Fruit fly (Drosophila melanogaster) whole organism, adult: ENCODE data around the gene Dhrs4.

Experiments
- CG11617 ChIP-seq: fragments of 200-800 bp; sonication (Bioruptor generic); optimal IDR thresholded peaks from 2 replicates; lab custom pipeline; 2017; ENCODE audit warnings: mild to moderate bottlenecking, missing biosample characterization, missing genetic modification reagents, missing genetic modification characterization
- CG12768 ChIP-seq: fragments of 200-800 bp; sonication (Bioruptor generic); optimal IDR thresholded peaks from 2 replicates; lab custom pipeline; 2017; ENCODE audit warnings: missing biosample characterization, missing genetic modification characterization, mild to moderate bottlenecking, moderate library complexity, missing genetic modification reagents
- CG14711 ChIP-seq: fragments of 200-800 bp; sonication (Bioruptor generic); optimal IDR thresholded peaks from 2 replicates; lab custom pipeline; 2018; ENCODE audit warnings: missing biosample characterization, mild to moderate bottlenecking, missing genetic modification characterization, moderate library complexity
- CG1620 ChIP-seq: fragments of 200-800 bp; sonication (Bioruptor generic); optimal IDR thresholded peaks from 2 replicates; lab custom pipeline; 2016; ENCODE audit warnings: missing biosample characterization, missing genetic modification characterization
- CG33017 ChIP-seq: fragments of 200-800 bp; sonication (Bioruptor generic); optimal IDR thresholded peaks from 2 replicates; lab custom pipeline; 2018; ENCODE audit warnings: missing biosample characterization, mild to moderate bottlenecking, missing genetic modification characterization, moderate library complexity
- CG5204 ChIP-seq: fragments of 200-800 bp; sonication (Bioruptor generic); optimal IDR thresholded peaks from 2 replicates; lab custom pipeline; 2016; ENCODE audit warnings: missing biosample characterization, missing genetic modification characterization
- CG7045 ChIP-seq: fragments of 200-800 bp; sonication (Bioruptor generic); optimal IDR thresholded peaks from 2 replicates; lab custom pipeline; 2017; ENCODE audit warnings: missing biosample characterization, mild to moderate bottlenecking, missing genetic modification characterization
- CG7101 ChIP-seq: fragments of 200-800 bp; sonication (Bioruptor generic); optimal IDR thresholded peaks from 2 replicates; lab custom pipeline; 2018; ENCODE audit warnings: missing biosample characterization, mild to moderate bottlenecking, missing genetic modification characterization, moderate library complexity
- Clk ChIP-seq: fragments of 200-800 bp; sonication (Bioruptor generic); optimal IDR thresholded peaks from 2 replicates; lab custom pipeline; 2017; ENCODE audit warnings: missing biosample characterization, missing genetic modification characterization
- Crg-1 ChIP-seq: fragments of 200-800 bp; sonication (Bioruptor generic); optimal IDR thresholded peaks from 2 replicates; lab custom pipeline; 2016; ENCODE audit warnings: missing biosample characterization, missing genetic modification characterization
- Hr96 ChIP-seq: fragments of 200-800 bp; sonication (Bioruptor generic); optimal IDR thresholded peaks from 2 replicates; lab custom pipeline; 2016; ENCODE audit warnings: missing biosample characterization, missing genetic modification characterization
- Mnt ChIP-seq: fragments of 200-800 bp; sonication (Bioruptor generic); optimal IDR thresholded peaks from 2 replicates; lab custom pipeline; 2016; ENCODE audit warnings: missing biosample characterization, mild to moderate bottlenecking, missing genetic modification characterization
- bab1 ChIP-seq: fragments of 200-800 bp; sonication (Bioruptor generic); optimal IDR thresholded peaks from 3 replicates; lab custom pipeline; 2019; ENCODE audit warnings: missing biosample characterization, mild to moderate bottlenecking, missing genetic modification characterization, moderate library complexity
- cic ChIP-seq: fragments of 200-800 bp; sonication (Bioruptor generic); optimal IDR thresholded peaks from 2 replicates; lab custom pipeline; 2017; ENCODE audit warnings: missing biosample characterization, mild to moderate bottlenecking, missing genetic modification characterization, moderate library complexity
- cnc ChIP-seq, 2 experiments: fragments of >200 bp; optimal IDR thresholded peaks; 2 replicates each; lab custom pipeline; 2017
- kay ChIP-seq: fragments of 200-800 bp; sonication (Bioruptor generic); peaks from one replicate; lab custom pipeline; 2016; ENCODE audit warnings: missing biosample characterization, missing genetic modification characterization, borderline replicate concordance
- ovo ChIP-seq: fragments of 200-800 bp; sonication (Bioruptor generic); optimal IDR thresholded peaks from 2 replicates; lab custom pipeline; 2016; ENCODE audit warnings: missing biosample characterization, missing genetic modification characterization
- pad ChIP-seq: fragments of 200-800 bp; sonication (Bioruptor generic); optimal IDR thresholded peaks from 3 replicates; lab custom pipeline; 2017; ENCODE audit warnings: missing biosample characterization, missing genetic modification characterization, mild to moderate bottlenecking, moderate library complexity, missing genetic modification reagents
- tj ChIP-seq: fragments of 200-800 bp; sonication (Bioruptor generic); optimal IDR thresholded peaks from 3 replicates; lab custom pipeline; 2017; ENCODE audit warnings: missing biosample characterization, mild to moderate bottlenecking, missing genetic modification characterization, moderate library complexity
- toe ChIP-seq: fragments of 200-800 bp; sonication (Bioruptor generic); optimal IDR thresholded peaks from 2 replicates; lab custom pipeline; 2016; ENCODE audit warnings: missing biosample characterization, missing genetic modification characterization

The Dhrs4 gene

dm6 chr3L:5178903-5179302 lies 37.5 kb upstream of the Dhrs4 start:
- no peak for TF ChIP-seq Mnt (GFP tag; lab: Kevin White, UChicago)
- no peak for TF ChIP-seq CG1620 (GFP tag; lab: Kevin White, UChicago)
- TF ChIP-seq CG14711: no peak
- no peak for TF ChIP-seq bab1
- TF ChIP-seq ovo: no peak
- no peak for TF ChIP-seq CG5204 (GFP tag; lab: Kevin White, UChicago)

- TF ChIP-seq Crg-1 (GFP tag; lab: Kevin White, UChicago) (no peak), cic (GFP tag; lab: Kevin White, UChicago) (peak; percentile 25)
Observed at dm6 chr3L:5176789-5177188, 35.3 kb upstream of the Dhrs4 start.

dm6 chr3L:5176071-5176470 lies 34.6 kb upstream of the Dhrs4 start:
- no peak for TF ChIP-seq CG14711
- TF ChIP-seq kay (GFP tag; lab: Kevin White, UChicago): peak; percentile 3
- no peak for TF ChIP-seq Crg-1 (GFP tag; lab: Kevin White, UChicago)
- no peak for TF ChIP-seq CG5204 (GFP tag; lab: Kevin White, UChicago)

- TF ChIP-seq tj (GFP tag; lab: Kevin White, UChicago) (peak; percentile 63), CG12768 (GFP tag; lab: Kevin White, UChicago) (no peak)
Observed at dm6 chr3L:5172470-5172869, 31.0 kb upstream of the Dhrs4 start.

DNA sequence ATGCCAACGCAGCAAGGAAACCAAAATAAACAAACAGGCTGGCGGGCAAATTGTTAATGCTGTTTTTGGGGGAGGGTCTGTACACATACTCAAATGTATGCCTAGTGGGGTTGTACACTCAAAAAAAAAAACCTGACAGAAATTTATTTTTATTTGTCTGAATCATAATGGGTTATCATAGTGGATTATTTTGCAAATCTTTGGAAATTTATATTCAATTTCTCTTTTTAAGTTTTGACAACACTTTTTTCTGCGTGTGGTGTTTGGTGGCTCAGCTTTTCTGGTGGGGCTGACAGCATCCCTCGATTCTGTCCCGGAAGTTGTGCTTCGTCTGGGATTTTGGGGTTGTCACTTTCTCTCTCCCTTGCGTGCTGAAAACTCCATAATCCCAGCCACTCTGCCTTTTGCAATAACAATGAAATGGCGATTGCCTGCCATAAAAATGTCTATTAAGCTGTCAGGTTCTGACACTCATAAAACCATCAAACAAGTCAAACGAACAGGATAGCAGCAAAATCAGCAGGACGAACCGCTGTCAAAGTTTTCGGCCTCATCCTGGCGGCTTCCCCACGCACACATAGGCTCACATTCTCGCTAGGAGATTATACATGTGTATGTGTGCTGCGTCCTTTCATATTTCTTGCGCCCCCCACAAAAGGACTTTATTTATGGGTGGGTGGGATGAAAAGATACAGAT lies 13.6 kb upstream of the Dhrs4 start:
- TF ChIP-seq CG12768 (GFP tag; lab: Kevin White, UChicago) (no peak), CG14711 (no peak), Clk (GFP tag; lab: Kevin White, UChicago) (no peak), CG7101 (tag; lab: Kevin White, UChicago) (no peak), pad (GFP tag; lab: Kevin White, UChicago) (no peak), Hr96 (no peak), CG33017 (tag; lab: Kevin White, UChicago) (no peak), CG11617 (no peak), tj (GFP tag; lab: Kevin White, UChicago) (no peak), Mnt (GFP tag; lab: Kevin White, UChicago) (no peak), CG1620 (GFP tag; lab: Kevin White, UChicago) (no peak), bab1 (no peak), toe (GFP tag; lab: Kevin White, UChicago) (no peak)

- TF ChIP-seq Hr96: no peak
- TF ChIP-seq cic (GFP tag; lab: Kevin White, UChicago): peak; percentile 44
- peak; percentile 11 for TF ChIP-seq CG14711
- no peak for TF ChIP-seq CG7045 (GFP tag; lab: Kevin White, UChicago)
- no peak for TF ChIP-seq toe (GFP tag; lab: Kevin White, UChicago)
- peak; percentile 16 for TF ChIP-seq CG33017 (tag; lab: Kevin White, UChicago)
- TF ChIP-seq CG5204 (GFP tag; lab: Kevin White, UChicago): no peak
- peak; percentile 6 for TF ChIP-seq pad (GFP tag; lab: Kevin White, UChicago)
- peak; percentile 38 for TF ChIP-seq CG11617
- TF ChIP-seq bab1: peak; percentile 46
- TF ChIP-seq CG7101 (tag; lab: Kevin White, UChicago): peak; percentile 39
- peak; percentile 48 for TF ChIP-seq Crg-1 (GFP tag; lab: Kevin White, UChicago)
- TF ChIP-seq CG12768 (GFP tag; lab: Kevin White, UChicago): no peak
- TF ChIP-seq cnc (optimal IDR thresholded peaks at IDR 0.05; lab: Kevin White, UChicago): no peak
- peak; percentile 81 for TF ChIP-seq tj (GFP tag; lab: Kevin White, UChicago)
- TF ChIP-seq Mnt (GFP tag; lab: Kevin White, UChicago): peak; percentile 28
- peak; percentile 19 for TF ChIP-seq CG1620 (GFP tag; lab: Kevin White, UChicago)
- no peak for TF ChIP-seq Clk (GFP tag; lab: Kevin White, UChicago)
- TF ChIP-seq ovo: no peak
- TF ChIP-seq kay (GFP tag; lab: Kevin White, UChicago): no peak
Observed at dm6 chr3L:5152354-5152806, 10.9 kb upstream of the Dhrs4 start, which contains the start of the genes Gen and Srp54k. Gene Gen, minus strand, starts transcription at chr3L:5152376. Gene Srp54k, plus strand, starts transcription at chr3L:5152678.

DNA sequence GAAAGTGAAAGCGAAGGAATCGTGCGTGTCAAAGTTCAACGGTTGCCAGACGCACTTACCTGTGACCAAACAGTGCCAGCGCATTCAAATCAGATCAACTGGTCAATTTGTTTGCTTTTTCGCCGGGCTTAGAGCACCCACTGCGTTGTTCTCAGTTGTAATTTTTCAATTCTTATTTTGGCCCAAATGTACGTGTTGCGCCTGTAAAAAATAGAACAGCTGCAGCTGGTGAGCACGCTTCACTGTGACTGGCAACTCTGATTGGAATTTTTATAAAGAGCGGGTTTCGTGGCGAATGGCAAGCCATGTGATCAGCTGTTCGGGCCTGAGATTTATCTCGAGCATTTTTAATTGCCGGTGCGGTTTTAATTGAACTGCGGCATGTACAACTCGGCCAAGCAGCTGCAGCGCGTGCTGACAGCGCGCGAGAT lies 4.4 kb upstream of the Dhrs4 start, which contains the start of the genes Fitm and AlaRS-m:
TSS of gene Fitm (minus strand) at position 250 of the 431 bp plus-strand sequence.
TSS of gene AlaRS-m (plus strand) at position 285 of the 431 bp plus-strand sequence.
- TF ChIP-seq pad (GFP tag; lab: Kevin White, UChicago): no peak
- TF ChIP-seq Mnt (GFP tag; lab: Kevin White, UChicago): peak; percentile 31
- peak; percentile 9 for TF ChIP-seq cic (GFP tag; lab: Kevin White, UChicago)
- TF ChIP-seq CG14711: peak; percentile 14
- TF ChIP-seq CG11617: peak; percentile 22
- TF ChIP-seq tj (GFP tag; lab: Kevin White, UChicago): peak; percentile 24
- no peak for TF ChIP-seq Hr96
- TF ChIP-seq bab1: peak; percentile 21
